Worm (Caenorhabditis elegans) whole organism, mixed stage, embryonic: ENCODE data around the gene C34C12.8.

Source experiments
- M03D4.4 ChIP-seq: sonication (generic microtip); optimal IDR thresholded peaks from 2 replicates; lab custom pipeline; 2017; ENCODE audit warnings: mild to moderate bottlenecking, missing genetic modification characterization, missing compliant biosample characterization
- blmp-1 ChIP-seq: fragments of 150-350 bp; optimal IDR thresholded peaks from 2 replicates; lab custom pipeline; 2014; ENCODE audit warnings: missing biosample characterization, missing genetic modification characterization
- elt-3 ChIP-seq: fragments of 150-350 bp; optimal IDR thresholded peaks from 2 replicates; lab custom pipeline; 2014; ENCODE audit warnings: missing biosample characterization, missing genetic modification characterization
- hlh-1 ChIP-seq: fragments of 150-350 bp; optimal IDR thresholded peaks from 2 replicates; lab custom pipeline; 2014; ENCODE audit warnings: missing biosample characterization, missing genetic modification reagents, missing genetic modification characterization
- lin-13 ChIP-seq: fragments of 150-350 bp; optimal IDR thresholded peaks from 2 replicates; lab custom pipeline; 2014; ENCODE audit warnings: missing biosample characterization, missing genetic modification characterization
- nhr-12 ChIP-seq: fragments of 150-350 bp; optimal IDR thresholded peaks from 2 replicates; lab custom pipeline; 2014; ENCODE audit warnings: missing biosample characterization, missing genetic modification characterization
- nhr-28 ChIP-seq: fragments of 150-350 bp; optimal IDR thresholded peaks from 2 replicates; lab custom pipeline; 2014; ENCODE audit warnings: missing biosample characterization, missing genetic modification characterization
- nhr-76 ChIP-seq: sonication (generic microtip); optimal IDR thresholded peaks from 2 replicates; lab custom pipeline; 2017; ENCODE audit warnings: missing biosample characterization, missing genetic modification characterization
- pha-4 ChIP-seq: fragments of 150-350 bp; optimal IDR thresholded peaks from 2 replicates; lab custom pipeline; 2018; ENCODE audit warnings: missing biosample characterization, missing genetic modification reagents, missing genetic modification characterization
- snpc-4 ChIP-seq: fragments of 150-350 bp; optimal IDR thresholded peaks from 2 replicates; lab custom pipeline; 2014; ENCODE audit warnings: missing biosample characterization, missing genetic modification characterization
- unc-39 ChIP-seq: fragments of 150-350 bp; optimal IDR thresholded peaks from 2 replicates; lab custom pipeline; 2014; ENCODE audit warnings: missing biosample characterization, missing genetic modification characterization

- no peak for TF ChIP-seq snpc-4 (tag; lab: Kevin White, UChicago)
- TF ChIP-seq blmp-1 (tag; lab: Kevin White, UChicago), result no peak
- TF ChIP-seq hlh-1, result no peak
- TF ChIP-seq nhr-76, result no peak
- TF ChIP-seq elt-3, result no peak
- no peak for TF ChIP-seq unc-39 (tag; lab: Kevin White, UChicago)
- no peak for TF ChIP-seq pha-4 (tag; lab: Kevin White, UChicago)
- no peak for TF ChIP-seq M03D4.4 (tag; lab: Kevin White, UChicago)
- no peak for TF ChIP-seq lin-13 (tag; lab: Kevin White, UChicago)
- TF ChIP-seq nhr-28 (tag; lab: Kevin White, UChicago), result no peak
- no peak for TF ChIP-seq nhr-12
Measured at ce11 chrIII:3437139-3437538, 23.1 kb upstream of the C34C12.8 start.
